Fruit fly (Drosophila melanogaster) whole organism, adult: ENCODE measurements around the gene CG7168.

Experiments
- CG12768 ChIP-seq: fragments of 200-800 bp; sonication (Bioruptor generic); optimal IDR thresholded peaks from 2 replicates; lab custom pipeline; 2017; ENCODE audit warnings: missing biosample characterization, missing genetic modification characterization, mild to moderate bottlenecking, moderate library complexity, missing genetic modification reagents
- Crg-1 ChIP-seq: fragments of 200-800 bp; sonication (Bioruptor generic); optimal IDR thresholded peaks from 2 replicates; lab custom pipeline; 2016; ENCODE audit warnings: missing biosample characterization, missing genetic modification characterization
- Hr96 ChIP-seq: fragments of 200-800 bp; sonication (Bioruptor generic); optimal IDR thresholded peaks from 2 replicates; lab custom pipeline; 2016; ENCODE audit warnings: missing biosample characterization, missing genetic modification characterization
- Mnt ChIP-seq: fragments of 200-800 bp; sonication (Bioruptor generic); optimal IDR thresholded peaks from 2 replicates; lab custom pipeline; 2016; ENCODE audit warnings: missing biosample characterization, mild to moderate bottlenecking, missing genetic modification characterization
- bab1 ChIP-seq: fragments of 200-800 bp; sonication (Bioruptor generic); optimal IDR thresholded peaks from 3 replicates; lab custom pipeline; 2019; ENCODE audit warnings: missing biosample characterization, mild to moderate bottlenecking, missing genetic modification characterization, moderate library complexity

DNA sequence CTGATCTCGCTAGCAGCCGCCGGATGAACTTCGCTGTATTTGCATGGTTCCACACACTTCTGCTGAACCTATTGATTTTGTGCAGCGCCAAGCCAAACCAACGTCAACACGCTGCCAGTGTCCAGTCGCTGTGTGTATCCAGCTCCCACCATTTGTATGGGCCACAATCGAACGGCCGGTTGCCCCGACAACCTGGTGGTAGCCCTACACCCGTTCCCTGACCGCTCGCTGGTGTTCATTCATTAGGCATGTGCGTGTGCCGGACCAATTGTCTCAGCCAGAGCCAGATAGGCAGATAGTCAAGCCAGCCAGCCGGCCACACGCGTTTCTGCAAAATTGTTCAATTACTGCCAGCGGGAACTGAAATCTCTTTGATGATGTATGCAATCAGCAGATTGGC, 34.0 kb downstream of the CG7168 start, which contains the start of gene CG14313:
- TF ChIP-seq Crg-1 (GFP tag; lab: Kevin White, UChicago) (no peak), Hr96 (GFP tag; lab: Kevin White, UChicago) (no peak), bab1 (GFP tag; lab: Kevin White, UChicago) (no peak), CG12768 (GFP tag; lab: Kevin White, UChicago) (no peak), Mnt (GFP tag; lab: Kevin White, UChicago) (no peak)
